Worm (Caenorhabditis elegans) whole organism, L3 larva: ENCODE measurements around the gene Y55F3AM.5.
A peak's percentile ranks its signal among the peaks of the same experiment; 100 is the strongest.

Experiments
- R02D3.7 ChIP-seq: fragments of 150-350 bp; optimal IDR thresholded peaks from 2 replicates; lab custom pipeline; 2014; ENCODE audit warnings: missing biosample characterization, missing genetic modification characterization
- aly-2 ChIP-seq: fragments of 150-350 bp; optimal IDR thresholded peaks from 2 replicates; lab custom pipeline; 2014; ENCODE audit warnings: missing biosample characterization, missing genetic modification characterization
- ceh-28 ChIP-seq: fragments of 150-350 bp; optimal IDR thresholded peaks from 2 replicates; lab custom pipeline; 2014; ENCODE audit warnings: missing biosample characterization, missing genetic modification reagents, missing genetic modification characterization
- ceh-82 ChIP-seq: fragments of 150-350 bp; optimal IDR thresholded peaks from 2 replicates; lab custom pipeline; 2014; ENCODE audit warnings: missing biosample characterization, missing genetic modification characterization
- ceh-9 ChIP-seq: sonication (generic microtip); optimal IDR thresholded peaks from 2 replicates; lab custom pipeline; 2018; ENCODE audit warnings: missing biosample characterization, missing genetic modification characterization
- daf-12 ChIP-seq: fragments of 150-350 bp; optimal IDR thresholded peaks from 2 replicates; lab custom pipeline; 2014; ENCODE audit warnings: missing biosample characterization, missing genetic modification reagents, missing genetic modification characterization
- egl-27 ChIP-seq: sonication (generic microtip); optimal IDR thresholded peaks from 4 replicates; lab custom pipeline; 2017; ENCODE audit warnings: missing biosample characterization, missing genetic modification reagents, missing genetic modification characterization
- egl-5 ChIP-seq: fragments of 150-350 bp; optimal IDR thresholded peaks from 2 replicates; lab custom pipeline; 2017; ENCODE audit warnings: missing biosample characterization, missing genetic modification reagents, missing genetic modification characterization, inconsistent platforms
- elt-2 ChIP-seq: sonication (generic microtip); optimal IDR thresholded peaks from 2 replicates; lab custom pipeline; 2016; ENCODE audit warnings: missing genetic modification reagents, mild to moderate bottlenecking, missing genetic modification characterization, missing compliant biosample characterization
- elt-3 ChIP-seq, 3 experiments: fragments of 150-350 bp in 1 of 3; sonication (generic microtip) in 2 of 3; optimal IDR thresholded peaks; 2 replicates in 2 of 3; 4 replicates in 1 of 3; lab custom pipeline; 2014 to 2017; ENCODE audit warnings: missing biosample characterization in 3 of 3, missing genetic modification characterization in 3 of 3
- eor-1 ChIP-seq, 2 experiments: fragments of 150-350 bp; optimal IDR thresholded peaks; 2 replicates each; lab custom pipeline; 2014 to 2018; ENCODE audit warnings: missing biosample characterization in 2 of 2, missing genetic modification characterization in 2 of 2
- fkh-2 ChIP-seq: fragments of 150-350 bp; optimal IDR thresholded peaks from 2 replicates; lab custom pipeline; 2014; ENCODE audit warnings: missing biosample characterization, missing genetic modification reagents, missing genetic modification characterization
- fos-1 ChIP-seq: fragments of 150-350 bp; optimal IDR thresholded peaks from 2 replicates; lab custom pipeline; 2014; ENCODE audit warnings: missing biosample characterization, missing genetic modification characterization
- hmg-11 ChIP-seq: sonication (generic microtip); optimal IDR thresholded peaks from 2 replicates; lab custom pipeline; 2016; ENCODE audit warnings: missing genetic modification characterization, missing compliant biosample characterization
- jun-1 ChIP-seq: fragments of 150-350 bp; optimal IDR thresholded peaks from 2 replicates; lab custom pipeline; 2014; ENCODE audit warnings: missing biosample characterization, missing genetic modification reagents, missing genetic modification characterization
- lin-39 ChIP-seq: fragments of 150-350 bp; optimal IDR thresholded peaks from 2 replicates; lab custom pipeline; 2018; ENCODE audit warnings: missing biosample characterization, missing genetic modification reagents, missing genetic modification characterization
- mdl-1 ChIP-seq: fragments of 150-350 bp; optimal IDR thresholded peaks from 2 replicates; lab custom pipeline; 2014; ENCODE audit warnings: missing biosample characterization, missing genetic modification characterization
- mml-1 ChIP-seq: fragments of 150-350 bp; sonication (generic microtip); optimal IDR thresholded peaks from 3 replicates; lab custom pipeline; 2014; ENCODE audit warnings: missing biosample characterization, missing genetic modification characterization
- nhr-11 ChIP-seq: fragments of 150-350 bp; optimal IDR thresholded peaks from 2 replicates; lab custom pipeline; 2014; ENCODE audit warnings: missing biosample characterization, missing genetic modification characterization
- nhr-12 ChIP-seq: fragments of 150-350 bp; optimal IDR thresholded peaks from 2 replicates; lab custom pipeline; 2014; ENCODE audit warnings: missing biosample characterization, missing genetic modification characterization
- nhr-23 ChIP-seq: fragments of 150-350 bp; optimal IDR thresholded peaks from 2 replicates; lab custom pipeline; 2014; ENCODE audit warnings: missing biosample characterization, missing genetic modification reagents, missing genetic modification characterization
- nhr-237 ChIP-seq: fragments of 150-350 bp; optimal IDR thresholded peaks from 2 replicates; lab custom pipeline; 2014; ENCODE audit warnings: missing biosample characterization, missing genetic modification characterization
- nhr-28 ChIP-seq: fragments of 150-350 bp; optimal IDR thresholded peaks from 2 replicates; lab custom pipeline; 2014; ENCODE audit warnings: missing biosample characterization, missing genetic modification characterization
- nhr-43 ChIP-seq: sonication (generic microtip); optimal IDR thresholded peaks from 2 replicates; lab custom pipeline; 2016; ENCODE audit warnings: mild to moderate bottlenecking, missing genetic modification characterization, missing compliant biosample characterization; ENCODE audit not compliant: poor library complexity, severe bottlenecking
- nhr-67 ChIP-seq: fragments of 150-350 bp; optimal IDR thresholded peaks from 2 replicates; lab custom pipeline; 2014; ENCODE audit warnings: missing biosample characterization, missing genetic modification characterization
- nhr-76 ChIP-seq: fragments of 150-350 bp; sonication (generic microtip); optimal IDR thresholded peaks from 5 replicates; lab custom pipeline; 2014; ENCODE audit warnings: missing biosample characterization, missing genetic modification characterization
- pha-4 ChIP-seq: fragments of 150-350 bp; optimal IDR thresholded peaks from 2 replicates; lab custom pipeline; 2014; ENCODE audit warnings: missing biosample characterization, missing genetic modification reagents, missing genetic modification characterization
- sea-2 ChIP-seq: fragments of 150-350 bp; sonication (generic microtip); optimal IDR thresholded peaks from 4 replicates; lab custom pipeline; 2014; ENCODE audit warnings: missing biosample characterization, missing genetic modification reagents, missing genetic modification characterization
- skn-1 ChIP-seq: fragments of 150-350 bp; optimal IDR thresholded peaks from 2 replicates; lab custom pipeline; 2014; ENCODE audit warnings: missing biosample characterization, missing genetic modification characterization
- snpc-4 ChIP-seq: fragments of 150-350 bp; optimal IDR thresholded peaks from 2 replicates; lab custom pipeline; 2014; ENCODE audit warnings: missing biosample characterization, missing genetic modification characterization
- tbx-2 ChIP-seq: sonication (generic microtip); optimal IDR thresholded peaks from 2 replicates; lab custom pipeline; 2016; ENCODE audit warnings: mild to moderate bottlenecking, missing genetic modification characterization, missing compliant biosample characterization
- unc-39 ChIP-seq: sonication (generic microtip); optimal IDR thresholded peaks from 4 replicates; lab custom pipeline; 2017; ENCODE audit warnings: missing biosample characterization, missing genetic modification characterization
- zag-1 ChIP-seq: fragments of 150-350 bp; optimal IDR thresholded peaks from 2 replicates; lab custom pipeline; 2014; ENCODE audit warnings: missing biosample characterization, missing genetic modification characterization
- ztf-4 ChIP-seq: fragments of 150-350 bp; optimal IDR thresholded peaks from 2 replicates; lab custom pipeline; 2014; ENCODE audit warnings: missing biosample characterization, missing genetic modification characterization

The Y55F3AM.5 gene

ce11 chrIV:1012447-1012846 lies 13.4 kb downstream of the Y55F3AM.5 start, which contains the start of gene rbm-39 (continued):
- TF ChIP-seq elt-2 (peak; percentile 54), ceh-9 (tag; lab: Kevin White, UChicago) (no peak), mdl-1 (tag; lab: Kevin White, UChicago) (peak; percentile 26), hmg-11 (tag; lab: Kevin White, UChicago) (peak; percentile 63), nhr-43 (tag; lab: Kevin White, UChicago) (no peak), tbx-2 (tag; lab: Kevin White, UChicago) (peak; percentile 21), mml-1 (tag; lab: Kevin White, UChicago) (no peak), sea-2 (GFP tag; lab: Kevin White, UChicago) (no peak), skn-1 (tag; lab: Kevin White, UChicago) (peak; percentile 87), jun-1 (tag; lab: Kevin White, UChicago) (peak; percentile 54), ceh-82 (tag; lab: Kevin White, UChicago) (no peak), nhr-76 (tag; lab: Kevin White, UChicago) (no peak), aly-2 (tag; lab: Kevin White, UChicago) (no peak), egl-5 (peak; percentile 99), nhr-28 (no peak), pha-4 (tag; lab: Kevin White, UChicago) (peak; percentile 95), nhr-23 (tag; lab: Kevin White, UChicago) (peak; percentile 84), unc-39 (tag; lab: Kevin White, UChicago) (no peak), nhr-12 (tag; lab: Kevin White, UChicago) (no peak), nhr-11 (tag; lab: Kevin White, UChicago) (no peak), R02D3.7 (peak; percentile 66), nhr-237 (tag; lab: Kevin White, UChicago) (no peak), daf-12 (tag; lab: Kevin White, UChicago) (no peak), ceh-28 (tag; lab: Kevin White, UChicago) (peak; percentile 24)

- TF ChIP-seq ceh-82 (tag; lab: Kevin White, UChicago) (no peak), egl-5 (no peak), lin-39 (tag; lab: Kevin White, UChicago) (no peak), nhr-43 (tag; lab: Kevin White, UChicago) (no peak), nhr-67 (tag; lab: Kevin White, UChicago) (no peak), nhr-11 (tag; lab: Kevin White, UChicago) (no peak), fos-1 (tag; lab: Kevin White, UChicago) (no peak), unc-39 (tag; lab: Kevin White, UChicago) (no peak), nhr-12 (tag; lab: Kevin White, UChicago) (no peak), zag-1 (tag; lab: Kevin White, UChicago) (no peak), tbx-2 (tag; lab: Kevin White, UChicago) (no peak), elt-2 (no peak), elt-3 (tag; optimal IDR thresholded peaks at IDR 0.05; lab: Kevin White, UChicago) (no peak), fkh-2 (no peak), nhr-76 (tag; lab: Kevin White, UChicago) (no peak), mdl-1 (tag; lab: Kevin White, UChicago) (no peak), ztf-4 (tag; lab: Kevin White, UChicago) (no peak), egl-27 (tag; lab: Kevin White, UChicago) (no peak), sea-2 (GFP tag; lab: Kevin White, UChicago) (no peak), daf-12 (tag; lab: Kevin White, UChicago) (no peak)
Measured at ce11 chrIV:1013233-1013798, 14.3 kb downstream of the Y55F3AM.5 start.

- TF ChIP-seq hmg-11 (tag; lab: Kevin White, UChicago) (no peak), unc-39 (tag; lab: Kevin White, UChicago) (no peak), mdl-1 (tag; lab: Kevin White, UChicago) (no peak), nhr-12 (tag; lab: Kevin White, UChicago) (no peak), zag-1 (tag; lab: Kevin White, UChicago) (no peak), snpc-4 (tag; lab: Kevin White, UChicago) (no peak), skn-1 (tag; lab: Kevin White, UChicago) (no peak), sea-2 (GFP tag; lab: Kevin White, UChicago) (no peak), ceh-9 (tag; lab: Kevin White, UChicago) (no peak), ztf-4 (tag; lab: Kevin White, UChicago) (no peak)
Measured at ce11 chrIV:1015430-1015829, 16.4 kb downstream of the Y55F3AM.5 start.

DNA sequence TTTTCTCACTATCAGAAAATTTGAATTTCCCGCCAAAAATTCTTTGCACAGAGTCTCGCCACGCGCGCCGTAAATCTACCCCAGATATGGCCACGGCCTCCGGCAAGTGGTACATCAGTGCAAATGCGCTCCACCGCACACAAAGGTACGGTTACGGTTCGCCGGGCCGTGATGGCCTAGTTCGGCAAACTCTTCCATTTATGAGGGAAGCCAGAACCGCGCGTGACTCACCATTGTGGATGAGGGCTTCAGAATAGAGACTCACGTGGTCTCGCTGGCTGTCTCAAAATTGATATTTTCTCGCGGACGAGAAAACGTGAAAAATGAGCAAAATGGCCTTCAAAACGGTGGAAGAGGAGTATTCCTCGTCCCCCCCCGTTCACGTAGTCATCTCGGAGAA lies 20.8 kb downstream of the Y55F3AM.5 start:
- TF ChIP-seq nhr-12 (tag; lab: Kevin White, UChicago): no peak
- no peak for TF ChIP-seq ceh-82 (tag; lab: Kevin White, UChicago)
- no peak for TF ChIP-seq eor-1 (tag; optimal IDR thresholded peaks at IDR 0.05; lab: Kevin White, UChicago)
- TF ChIP-seq, all 47 proteins: peak for 0
